Worm (Caenorhabditis elegans): ENCODE data around the gene srd-42.

DNA sequence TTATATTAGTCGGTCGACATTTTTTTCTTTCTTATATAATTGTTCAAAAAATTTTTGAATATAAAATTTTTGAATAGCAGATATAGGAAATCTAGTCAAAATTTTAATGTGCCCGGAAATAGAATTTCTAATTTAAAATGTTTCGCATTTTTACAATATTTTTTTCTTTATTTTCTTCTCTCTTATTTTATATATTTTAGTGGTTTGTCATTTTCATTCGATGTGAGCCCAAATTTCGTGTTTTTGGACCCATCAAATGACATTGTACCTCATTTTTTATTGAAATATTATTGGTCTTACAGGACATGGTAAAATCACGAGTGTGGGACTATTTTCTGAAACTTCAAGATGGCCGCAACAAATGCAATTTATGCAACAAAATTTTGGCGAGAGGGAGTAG, 41.1 kb downstream of the srd-42 start, which contains the start of gene K09A11.1:
- no peak for TF ChIP-seq F13H6.1 (tag; optimal IDR thresholded peaks at IDR 0.05)
- no peak for TF ChIP-seq lin-39 (tag; optimal IDR thresholded peaks at IDR 0.05)
- no peak for TF ChIP-seq mdl-1 (tag; optimal IDR thresholded peaks at IDR 0.05)
- no peak for TF ChIP-seq gmeb-1 (tag; optimal IDR thresholded peaks at IDR 0.05)
- no peak for TF ChIP-seq peb-1 (tag; optimal IDR thresholded peaks at IDR 0.05)
- TF ChIP-seq snpc-4 (tag; optimal IDR thresholded peaks at IDR 0.05): no peak
- no peak for TF ChIP-seq elt-1 (tag; optimal IDR thresholded peaks at IDR 0.05)
- TF ChIP-seq ztf-1 (GFP tag; conservative IDR thresholded peaks at IDR 0.05): no peak
- no peak for TF ChIP-seq nhr-23 (tag; optimal IDR thresholded peaks at IDR 0.05)
- TF ChIP-seq nhr-77 (tag; optimal IDR thresholded peaks at IDR 0.05): no peak

Measured in whole organism, L2 larva.